Fruit fly (Drosophila melanogaster) whole organism, adult: Measurements from ENCODE around the gene dlp.
A peak's percentile ranks its signal among the peaks of the same experiment; 100 is the strongest.

Source experiments
- CG11617 ChIP-seq: fragments of 200-800 bp; sonication (Bioruptor generic); optimal IDR thresholded peaks from 2 replicates; lab custom pipeline; 2017; ENCODE audit warnings: mild to moderate bottlenecking, missing biosample characterization, missing genetic modification reagents, missing genetic modification characterization
- CG12768 ChIP-seq: fragments of 200-800 bp; sonication (Bioruptor generic); optimal IDR thresholded peaks from 2 replicates; lab custom pipeline; 2017; ENCODE audit warnings: missing biosample characterization, missing genetic modification characterization, mild to moderate bottlenecking, moderate library complexity, missing genetic modification reagents
- CG14711 ChIP-seq: fragments of 200-800 bp; sonication (Bioruptor generic); optimal IDR thresholded peaks from 2 replicates; lab custom pipeline; 2018; ENCODE audit warnings: missing biosample characterization, mild to moderate bottlenecking, missing genetic modification characterization, moderate library complexity
- CG1620 ChIP-seq: fragments of 200-800 bp; sonication (Bioruptor generic); optimal IDR thresholded peaks from 2 replicates; lab custom pipeline; 2016; ENCODE audit warnings: missing biosample characterization, missing genetic modification characterization
- CG33017 ChIP-seq: fragments of 200-800 bp; sonication (Bioruptor generic); optimal IDR thresholded peaks from 2 replicates; lab custom pipeline; 2018; ENCODE audit warnings: missing biosample characterization, mild to moderate bottlenecking, missing genetic modification characterization, moderate library complexity
- CG5204 ChIP-seq: fragments of 200-800 bp; sonication (Bioruptor generic); optimal IDR thresholded peaks from 2 replicates; lab custom pipeline; 2016; ENCODE audit warnings: missing biosample characterization, missing genetic modification characterization
- CG7045 ChIP-seq: fragments of 200-800 bp; sonication (Bioruptor generic); optimal IDR thresholded peaks from 2 replicates; lab custom pipeline; 2017; ENCODE audit warnings: missing biosample characterization, mild to moderate bottlenecking, missing genetic modification characterization
- CG7101 ChIP-seq: fragments of 200-800 bp; sonication (Bioruptor generic); optimal IDR thresholded peaks from 2 replicates; lab custom pipeline; 2018; ENCODE audit warnings: missing biosample characterization, mild to moderate bottlenecking, missing genetic modification characterization, moderate library complexity
- Clk ChIP-seq: fragments of 200-800 bp; sonication (Bioruptor generic); optimal IDR thresholded peaks from 2 replicates; lab custom pipeline; 2017; ENCODE audit warnings: missing biosample characterization, missing genetic modification characterization
- Crg-1 ChIP-seq: fragments of 200-800 bp; sonication (Bioruptor generic); optimal IDR thresholded peaks from 2 replicates; lab custom pipeline; 2016; ENCODE audit warnings: missing biosample characterization, missing genetic modification characterization
- Hr96 ChIP-seq: fragments of 200-800 bp; sonication (Bioruptor generic); optimal IDR thresholded peaks from 2 replicates; lab custom pipeline; 2016; ENCODE audit warnings: missing biosample characterization, missing genetic modification characterization
- Mnt ChIP-seq: fragments of 200-800 bp; sonication (Bioruptor generic); optimal IDR thresholded peaks from 2 replicates; lab custom pipeline; 2016; ENCODE audit warnings: missing biosample characterization, mild to moderate bottlenecking, missing genetic modification characterization
- bab1 ChIP-seq: fragments of 200-800 bp; sonication (Bioruptor generic); optimal IDR thresholded peaks from 3 replicates; lab custom pipeline; 2019; ENCODE audit warnings: missing biosample characterization, mild to moderate bottlenecking, missing genetic modification characterization, moderate library complexity
- cic ChIP-seq: fragments of 200-800 bp; sonication (Bioruptor generic); optimal IDR thresholded peaks from 2 replicates; lab custom pipeline; 2017; ENCODE audit warnings: missing biosample characterization, mild to moderate bottlenecking, missing genetic modification characterization, moderate library complexity
- cnc ChIP-seq, 2 experiments: fragments of >200 bp; optimal IDR thresholded peaks; 2 replicates each; lab custom pipeline; 2017
- kay ChIP-seq: fragments of 200-800 bp; sonication (Bioruptor generic); peaks from one replicate; lab custom pipeline; 2016; ENCODE audit warnings: missing biosample characterization, missing genetic modification characterization, borderline replicate concordance
- ovo ChIP-seq: fragments of 200-800 bp; sonication (Bioruptor generic); optimal IDR thresholded peaks from 2 replicates; lab custom pipeline; 2016; ENCODE audit warnings: missing biosample characterization, missing genetic modification characterization
- pad ChIP-seq: fragments of 200-800 bp; sonication (Bioruptor generic); optimal IDR thresholded peaks from 3 replicates; lab custom pipeline; 2017; ENCODE audit warnings: missing biosample characterization, missing genetic modification characterization, mild to moderate bottlenecking, moderate library complexity, missing genetic modification reagents
- tj ChIP-seq: fragments of 200-800 bp; sonication (Bioruptor generic); optimal IDR thresholded peaks from 3 replicates; lab custom pipeline; 2017; ENCODE audit warnings: missing biosample characterization, mild to moderate bottlenecking, missing genetic modification characterization, moderate library complexity

Gene dlp

dm6 chr3L:14618424-14618823 is 14.0 kb upstream of the dlp start:
- TF ChIP-seq CG1620 (GFP tag; lab: Kevin White, UChicago) (no peak), tj (GFP tag; lab: Kevin White, UChicago) (no peak), Mnt (GFP tag; lab: Kevin White, UChicago) (no peak), CG7101 (tag; lab: Kevin White, UChicago) (no peak), CG33017 (tag; lab: Kevin White, UChicago) (no peak), kay (GFP tag; lab: Kevin White, UChicago) (no peak)

dm6 chr3L:14618942-14619341 is 13.5 kb upstream of the dlp start:
- TF ChIP-seq kay (GFP tag; lab: Kevin White, UChicago) (no peak), Crg-1 (GFP tag; lab: Kevin White, UChicago) (no peak), CG12768 (GFP tag; lab: Kevin White, UChicago) (no peak), Clk (GFP tag; lab: Kevin White, UChicago) (no peak), CG7101 (tag; lab: Kevin White, UChicago) (no peak), cic (GFP tag; lab: Kevin White, UChicago) (no peak), CG1620 (GFP tag; lab: Kevin White, UChicago) (no peak), bab1 (no peak), tj (GFP tag; lab: Kevin White, UChicago) (no peak), cnc (optimal IDR thresholded peaks at IDR 0.05; lab: Kevin White, UChicago) (no peak), Mnt (GFP tag; lab: Kevin White, UChicago) (no peak), ovo (no peak), CG33017 (tag; lab: Kevin White, UChicago) (no peak), CG11617 (GFP tag; lab: Kevin White, UChicago) (no peak), CG7045 (GFP tag; lab: Kevin White, UChicago) (no peak), Hr96 (GFP tag; lab: Kevin White, UChicago) (no peak), CG5204 (GFP tag; lab: Kevin White, UChicago) (no peak)

- peak; percentile 18 for TF ChIP-seq kay (GFP tag; lab: Kevin White, UChicago)
- TF ChIP-seq Mnt (GFP tag; lab: Kevin White, UChicago) = no peak
These were observed 10.9 kb upstream of the dlp start for dm6 chr3L:14621464-14621863.

dm6 chr3L:14622457-14622899 is 9.9 kb upstream of the dlp start, which contains the start of gene CG9628:
Gene CG9628 (plus strand): TSS chr3L:14622796.
- TF ChIP-seq Clk (GFP tag; lab: Kevin White, UChicago) = no peak
- TF ChIP-seq CG14711 = peak; percentile 17
- TF ChIP-seq bab1 = peak; percentile 66

- no peak for TF ChIP-seq CG7101 (tag; lab: Kevin White, UChicago)
- no peak for TF ChIP-seq CG12768 (GFP tag; lab: Kevin White, UChicago)
- TF ChIP-seq Hr96 (GFP tag; lab: Kevin White, UChicago) = no peak
- peak; percentile 33 for TF ChIP-seq ovo
- no peak for TF ChIP-seq pad
- no peak for TF ChIP-seq Mnt (GFP tag; lab: Kevin White, UChicago)
- TF ChIP-seq tj (GFP tag; lab: Kevin White, UChicago) = no peak
- no peak for TF ChIP-seq cnc (optimal IDR thresholded peaks at IDR 0.05; lab: Kevin White, UChicago)
- TF ChIP-seq kay (GFP tag; lab: Kevin White, UChicago) = peak; percentile 67
- no peak for TF ChIP-seq CG14711
- TF ChIP-seq CG7045 (GFP tag; lab: Kevin White, UChicago) = no peak
- TF ChIP-seq Crg-1 (GFP tag; lab: Kevin White, UChicago) = no peak
- no peak for TF ChIP-seq cic (GFP tag; lab: Kevin White, UChicago)
These were observed 7.7 kb upstream of the dlp start for dm6 chr3L:14624425-14625309.

dm6 chr3L:14625568-14625996 is 6.8 kb upstream of the dlp start:
- TF ChIP-seq bab1 (no peak), Clk (GFP tag; lab: Kevin White, UChicago) (no peak)

- TF ChIP-seq bab1 (no peak), tj (GFP tag; lab: Kevin White, UChicago) (peak; percentile 63), pad (peak; percentile 65), CG1620 (GFP tag; lab: Kevin White, UChicago) (no peak)
These were observed 507 bp downstream of the dlp start for dm6 chr3L:14632908-14633307.
